Worm (Caenorhabditis elegans): Measurements from ENCODE around the gene C50H2.5.

Gene C50H2.5

ce11 chrV:9948840-9949239 is 30.3 kb downstream of the C50H2.5 start, which contains the start of gene nlp-58 (continued):
- no peak for TF ChIP-seq madf-8 (GFP tag; conservative IDR thresholded peaks at IDR 0.05)
- no peak for TF ChIP-seq atf-7 (tag; optimal IDR thresholded peaks at IDR 0.05)
- TF ChIP-seq ztf-18 (tag; optimal IDR thresholded peaks at IDR 0.05) = no peak
- no peak for TF ChIP-seq sea-2 (GFP tag; IDR thresholded peaks at IDR 0.05)
- TF ChIP-seq efl-1 (GFP tag; optimal IDR thresholded peaks at IDR 0.05) = no peak
- no peak for TF ChIP-seq ceh-100 (GFP tag; IDR thresholded peaks at IDR 0.05)
- no peak for TF ChIP-seq snpc-4 (GFP tag; optimal IDR thresholded peaks at IDR 0.05)
- TF ChIP-seq snpc-4 (tag; optimal IDR thresholded peaks at IDR 0.05) = no peak

- peak; percentile 69 for TF ChIP-seq nhr-80 (tag; optimal IDR thresholded peaks at IDR 0.05)
- TF ChIP-seq B0019.2 (GFP tag; conservative IDR thresholded peaks at IDR 0.05) = no peak
- no peak for TF ChIP-seq ztf-28 (GFP tag; IDR thresholded peaks at IDR 0.05)
Observed at ce11 chrV:9950861-9951260, 32.4 kb downstream of the C50H2.5 start, which contains the start of gene ttr-46. TSS of gene ttr-46 (plus strand) at chrV:9951233.

- no peak for TF ChIP-seq cebp-1 (GFP tag; IDR thresholded peaks at IDR 0.05)
- TF ChIP-seq cebp-1 (tag; optimal IDR thresholded peaks at IDR 0.05) = no peak
- TF ChIP-seq nhr-80 (tag; optimal IDR thresholded peaks at IDR 0.05) = no peak
- no peak for TF ChIP-seq nhr-179 (tag; optimal IDR thresholded peaks at IDR 0.05)
- no peak for TF ChIP-seq fkh-3 (tag; optimal IDR thresholded peaks at IDR 0.05)
- no peak for TF ChIP-seq ztf-6 (GFP tag; IDR thresholded peaks at IDR 0.05)
- no peak for TF ChIP-seq ceh-40 (GFP tag; IDR thresholded peaks at IDR 0.05)
- no peak for TF ChIP-seq mxl-1 (tag; optimal IDR thresholded peaks at IDR 0.05)
- no peak for TF ChIP-seq nhr-27 (tag; optimal IDR thresholded peaks at IDR 0.05)
- no peak for TF ChIP-seq K12H6.12 (tag; optimal IDR thresholded peaks at IDR 0.05)
- no peak for TF ChIP-seq lag-1 (GFP tag; IDR thresholded peaks at IDR 0.05)
- no peak for TF ChIP-seq nhr-120 (GFP tag; IDR thresholded peaks at IDR 0.05)
- no peak for TF ChIP-seq B0336.3 (GFP tag; IDR thresholded peaks at IDR 0.05)
- no peak for TF ChIP-seq efl-1 (GFP tag; optimal IDR thresholded peaks at IDR 0.05)
- TF ChIP-seq tbx-9 (tag; optimal IDR thresholded peaks at IDR 0.05; ENCODE audit: borderline replicate concordance) = no peak
Observed at ce11 chrV:9952396-9952795, 33.9 kb downstream of the C50H2.5 start, which contains the start of gene mam-5. TSS of gene mam-5 (plus strand) at chrV:9952699.

- no peak for TF ChIP-seq ztf-18 (tag; optimal IDR thresholded peaks at IDR 0.05)
- no peak for TF ChIP-seq gei-17 (GFP tag; optimal IDR thresholded peaks at IDR 0.05)
- TF ChIP-seq ztf-28 (GFP tag; IDR thresholded peaks at IDR 0.05) = no peak
- TF ChIP-seq mxl-1 (tag; optimal IDR thresholded peaks at IDR 0.05) = no peak
- no peak for TF ChIP-seq ama-1 (optimal IDR thresholded peaks at IDR 0.05)
- TF ChIP-seq ama-1 (GFP tag; optimal IDR thresholded peaks at IDR 0.05) = no peak
- no peak for TF ChIP-seq D2030.7 (GFP tag; IDR thresholded peaks at IDR 0.05)
- no peak for TF ChIP-seq B0019.2 (GFP tag; conservative IDR thresholded peaks at IDR 0.05)
- TF ChIP-seq lir-1 (GFP tag; conservative IDR thresholded peaks at IDR 0.05) = no peak
- TF ChIP-seq efl-1 (GFP tag; optimal IDR thresholded peaks at IDR 0.05) = no peak
- TF ChIP-seq tbp1 (GFP tag; optimal IDR thresholded peaks at IDR 0.05) = no peak
- no peak for TF ChIP-seq pbrm-1 (GFP tag; IDR thresholded peaks at IDR 0.05)
- no peak for TF ChIP-seq nhr-80 (tag; optimal IDR thresholded peaks at IDR 0.05)
- no peak for TF ChIP-seq attf-3 (GFP tag; conservative IDR thresholded peaks at IDR 0.05)
- TF ChIP-seq lsy-27 (tag; optimal IDR thresholded peaks at IDR 0.05; ENCODE audit: borderline replicate concordance, insufficient read depth) = no peak
- no peak for TF ChIP-seq tlf-1 (GFP tag; optimal IDR thresholded peaks at IDR 0.05)
Observed at ce11 chrV:9958231-9958630, 39.7 kb downstream of the C50H2.5 start, which contains the start of gene anmt-3. TSS of gene anmt-3 (minus strand) at chrV:9958331.

- no peak for TF ChIP-seq snpc-3.4 (tag; optimal IDR thresholded peaks at IDR 0.05)
- TF ChIP-seq hrde-1 (tag; optimal IDR thresholded peaks at IDR 0.05; ENCODE audit: borderline replicate concordance) = no peak
Observed at ce11 chrV:9958654-9959053, 40.1 kb downstream of the C50H2.5 start.
